Worm (Caenorhabditis elegans): Measurements from ENCODE around the gene C05G5.1.

Gene C05G5.1

DNA sequence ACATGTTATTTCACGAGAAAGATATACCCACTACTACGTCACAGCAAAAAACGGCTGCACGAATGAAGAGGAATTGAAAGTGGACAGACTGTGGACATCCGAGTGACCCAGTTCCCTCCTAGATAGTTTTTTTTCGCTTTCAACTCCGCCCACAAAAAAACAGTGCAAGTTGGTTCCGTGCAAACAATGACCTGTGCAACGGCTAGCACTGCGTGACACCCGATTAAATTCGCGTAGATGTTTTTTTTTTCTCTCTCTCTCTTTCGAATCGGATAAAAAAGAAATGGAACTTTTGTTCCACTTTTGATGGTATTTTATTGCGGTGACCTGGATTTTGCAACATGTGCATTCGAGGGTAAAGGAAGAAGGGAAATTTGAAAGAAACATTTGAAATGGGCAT lies 5.3 kb upstream of the C05G5.1 start (continued):
- no peak for TF ChIP-seq gei-8 (GFP tag; optimal IDR thresholded peaks at IDR 0.05)

- no peak for TF ChIP-seq unc-130 (GFP tag; optimal IDR thresholded peaks at IDR 0.05)
- no peak for TF ChIP-seq ZK546.5 (tag; optimal IDR thresholded peaks at IDR 0.05)
- TF ChIP-seq sdz-12 (GFP tag; optimal IDR thresholded peaks at IDR 0.05), result no peak
- TF ChIP-seq ces-1 (GFP tag; optimal IDR thresholded peaks at IDR 0.05), result no peak
- no peak for TF ChIP-seq mxl-2 (GFP tag; conservative IDR thresholded peaks at IDR 0.05)
- TF ChIP-seq daf-8 (GFP tag; IDR thresholded peaks at IDR 0.05), result no peak
- no peak for TF ChIP-seq dpl-1 (GFP tag; optimal IDR thresholded peaks at IDR 0.05)
- TF ChIP-seq snpc-4 (tag; optimal IDR thresholded peaks at IDR 0.05), result no peak
- TF ChIP-seq nhr-41 (GFP tag; IDR thresholded peaks at IDR 0.05), result no peak
- no peak for TF ChIP-seq lin-1 (GFP tag; IDR thresholded peaks at IDR 0.05)
- TF ChIP-seq jun-1 (tag; optimal IDR thresholded peaks at IDR 0.05), result no peak
- TF ChIP-seq dmd-6 (GFP tag; IDR thresholded peaks at IDR 0.05), result 0 out of 2 replicates have a peak, but pooled peaks have one; percentile 20
- TF ChIP-seq F37D6.2 (tag; optimal IDR thresholded peaks at IDR 0.05), result no peak
- TF ChIP-seq ceh-20 (GFP tag; IDR thresholded peaks at IDR 0.05), result no peak
- TF ChIP-seq pha-4 (GFP tag; IDR thresholded peaks at IDR 0.05), result no peak; the same call in 1 of the 2 replicates
- no peak for TF ChIP-seq pha-4 (tag; optimal IDR thresholded peaks at IDR 0.05)
- TF ChIP-seq arid-1 (GFP tag; conservative IDR thresholded peaks at IDR 0.05), result peak; percentile 43; the same call in 1 of the 2 replicates
- no peak for TF ChIP-seq lir-3 (tag; optimal IDR thresholded peaks at IDR 0.05)
- TF ChIP-seq nhr-48 (tag; optimal IDR thresholded peaks at IDR 0.05), result peak; percentile 41
- TF ChIP-seq ztf-11 (tag; optimal IDR thresholded peaks at IDR 0.05), result no peak
- TF ChIP-seq tra-1 (GFP tag; IDR thresholded peaks at IDR 0.05), result no peak
- TF ChIP-seq php-3 (GFP tag; IDR thresholded peaks at IDR 0.05), result peak; percentile 70
- TF ChIP-seq duxl-1 (tag; optimal IDR thresholded peaks at IDR 0.05; ENCODE audit: poor library complexity), result no peak
- TF ChIP-seq nhr-102 (tag; optimal IDR thresholded peaks at IDR 0.05), result no peak
- no peak for TF ChIP-seq ceh-44 (GFP tag; IDR thresholded peaks at IDR 0.05)
- TF ChIP-seq lin-15B (tag; optimal IDR thresholded peaks at IDR 0.05), result no peak
- no peak for TF ChIP-seq daf-19 (GFP tag; conservative IDR thresholded peaks at IDR 0.05)
- TF ChIP-seq snpc-1.2 (GFP tag; IDR thresholded peaks at IDR 0.05), result no peak
- TF ChIP-seq hmg-1.1 (GFP tag; IDR thresholded peaks at IDR 0.05), result peak; percentile 60; the same call in 1 of the 2 replicates
- TF ChIP-seq vab-7 (GFP tag; IDR thresholded peaks at IDR 0.05), result no peak
- TF ChIP-seq lin-13 (GFP tag; optimal IDR thresholded peaks at IDR 0.05), result no peak
- no peak for TF ChIP-seq nhr-6 (tag; optimal IDR thresholded peaks at IDR 0.05)
- no peak for TF ChIP-seq spr-3 (GFP tag; optimal IDR thresholded peaks at IDR 0.05)
- no peak for TF ChIP-seq Y5F2A.4 (GFP tag; optimal IDR thresholded peaks at IDR 0.05)
- TF ChIP-seq D1046.2 (GFP tag; IDR thresholded peaks at IDR 0.05), result peak; percentile 50; the same call in 1 of the 2 replicates
- no peak for TF ChIP-seq fos-1 (tag; optimal IDR thresholded peaks at IDR 0.05)
- TF ChIP-seq Y48G9A.11 (GFP tag; IDR thresholded peaks at IDR 0.05), result no peak
- TF ChIP-seq cey-2 (tag; optimal IDR thresholded peaks at IDR 0.05; ENCODE audit: borderline replicate concordance, insufficient read depth), result no peak
- no peak for TF ChIP-seq ceh-82 (tag; optimal IDR thresholded peaks at IDR 0.05)
- no peak for TF ChIP-seq fkh-10 (GFP tag; optimal IDR thresholded peaks at IDR 0.05)
- TF ChIP-seq ZK337.2 (GFP tag; IDR thresholded peaks at IDR 0.05), result no peak
- peak; percentile 11 for TF ChIP-seq nhr-28 (tag; optimal IDR thresholded peaks at IDR 0.05)
- no peak for TF ChIP-seq aly-2 (tag; optimal IDR thresholded peaks at IDR 0.05)
- no peak for TF ChIP-seq ceh-28 (tag; optimal IDR thresholded peaks at IDR 0.05)
- no peak for TF ChIP-seq attf-4 (tag; optimal IDR thresholded peaks at IDR 0.05)
- TF ChIP-seq T20F7.1 (GFP tag; optimal IDR thresholded peaks at IDR 0.05), result no peak
- TF ChIP-seq dmd-8 (GFP tag; IDR thresholded peaks at IDR 0.05), result no peak
- TF ChIP-seq tag-97 (GFP tag; IDR thresholded peaks at IDR 0.05), result no peak
- no peak for TF ChIP-seq nhr-76 (tag; optimal IDR thresholded peaks at IDR 0.05)
Measured at ce11 chrX:14744496-14744895, 4.6 kb upstream of the C05G5.1 start.
